Fruit fly (Drosophila melanogaster) whole organism, embryonic: ENCODE data around the gene CG34307.
A peak's percentile ranks its signal among the peaks of the same experiment; 100 is the strongest.

Experiments
- Adf1 ChIP-seq: fragments of 200-800 bp; sonication (Bioruptor generic); IDR thresholded peaks from 2 replicates; pipeline ENCODE4 v1.3.6; 2022; ENCODE audit warnings: missing biosample characterization, missing genetic modification characterization
- CG1024 ChIP-seq: fragments of 200-800 bp; sonication (Bioruptor generic); IDR thresholded peaks from 2 replicates; pipeline ENCODE4 v1.3.6; 2022; ENCODE audit warnings: missing biosample characterization, missing genetic modification characterization
- CG12071 ChIP-seq: fragments of 200-800 bp; sonication (Bioruptor generic); optimal IDR thresholded peaks from 3 replicates; lab custom pipeline; 2018; ENCODE audit warnings: missing biosample characterization, mild to moderate bottlenecking, missing genetic modification characterization
- CG14441 ChIP-seq: fragments of 200-800 bp; sonication (Bioruptor generic); IDR thresholded peaks from 2 replicates; pipeline ENCODE4 v1.3.6; 2022; ENCODE audit warnings: missing biosample characterization, missing genetic modification characterization
- CG15479 ChIP-seq: fragments of 200-800 bp; sonication (Bioruptor generic); optimal IDR thresholded peaks from 3 replicates; lab custom pipeline; 2019; ENCODE audit warnings: missing biosample characterization, mild to moderate bottlenecking, missing genetic modification characterization, moderate library complexity
- CG17328 ChIP-seq: fragments of 200-800 bp; sonication (Bioruptor generic); IDR thresholded peaks from 2 replicates; pipeline ENCODE4 v1.3.6; 2022; ENCODE audit warnings: missing biosample characterization, missing genetic modification characterization
- CG18764 ChIP-seq: fragments of 200-800 bp; sonication (Bioruptor generic); optimal IDR thresholded peaks from 3 replicates; lab custom pipeline; 2016; ENCODE audit warnings: missing biosample characterization, missing genetic modification characterization
- CG2678 ChIP-seq: fragments of 200-800 bp; sonication (Bioruptor generic); optimal IDR thresholded peaks from 3 replicates; lab custom pipeline; 2019; ENCODE audit warnings: missing biosample characterization, mild to moderate bottlenecking, missing genetic modification characterization, moderate library complexity
- CG32532 ChIP-seq: fragments of 200-800 bp; sonication (Bioruptor generic); IDR thresholded peaks from 2 replicates; pipeline ENCODE4 v1.3.6; 2022; ENCODE audit warnings: missing biosample characterization, missing genetic modification characterization
- CG3407 ChIP-seq: fragments of 200-800 bp; sonication (Bioruptor generic); optimal IDR thresholded peaks from 2 replicates; lab custom pipeline; 2018; ENCODE audit warnings: missing biosample characterization, mild to moderate bottlenecking, missing genetic modification characterization
- CG3995 ChIP-seq: fragments of 200-800 bp; sonication (Bioruptor generic); optimal IDR thresholded peaks from 3 replicates; lab custom pipeline; 2016; ENCODE audit warnings: missing biosample characterization, missing genetic modification characterization
- CG4282 ChIP-seq: fragments of 200-800 bp; sonication (Bioruptor generic); optimal IDR thresholded peaks from 2 replicates; lab custom pipeline; 2016; ENCODE audit warnings: missing biosample characterization, missing genetic modification characterization
- CG5180 ChIP-seq: fragments of 200-800 bp; sonication (Bioruptor generic); optimal IDR thresholded peaks from 3 replicates; lab custom pipeline; 2017; ENCODE audit warnings: missing biosample characterization, missing genetic modification characterization, mild to moderate bottlenecking, moderate library complexity, missing genetic modification reagents
- CG8281 ChIP-seq: fragments of 200-800 bp; sonication (Bioruptor generic); optimal IDR thresholded peaks from 2 replicates; lab custom pipeline; 2018; ENCODE audit warnings: missing biosample characterization, mild to moderate bottlenecking, missing genetic modification characterization, moderate library complexity
- CG8478 ChIP-seq: fragments of >200 bp; optimal IDR thresholded peaks from 2 replicates; lab custom pipeline; 2018
- CG9932 ChIP-seq: fragments of 200-800 bp; sonication (Bioruptor generic); IDR thresholded peaks from 2 replicates; pipeline ENCODE4 v1.3.6; 2022; ENCODE audit warnings: missing biosample characterization, missing genetic modification characterization
- Dbx ChIP-seq: fragments of 200-800 bp; sonication (Bioruptor generic); IDR thresholded peaks from 3 replicates; pipeline ENCODE4 v1.3.6; 2022; ENCODE audit warnings: missing biosample characterization, missing genetic modification characterization
- Dip2 ChIP-seq: fragments of 200-800 bp; sonication (Bioruptor generic); IDR thresholded peaks from 2 replicates; pipeline ENCODE4 v1.3.6; 2022; ENCODE audit warnings: missing biosample characterization, missing genetic modification characterization
- Drgx ChIP-seq: fragments of 200-800 bp; sonication (Bioruptor generic); IDR thresholded peaks from 2 replicates; pipeline ENCODE4 v1.3.6; 2022; ENCODE audit warnings: missing biosample characterization, missing genetic modification characterization
- E2f1 ChIP-seq: fragments of 200-800 bp; sonication (Bioruptor generic); IDR thresholded peaks from 2 replicates; pipeline ENCODE4 v1.3.6; 2022; ENCODE audit warnings: missing biosample characterization, missing genetic modification characterization
- HLH54F ChIP-seq: fragments of 200-800 bp; sonication (Bioruptor generic); optimal IDR thresholded peaks from 3 replicates; lab custom pipeline; 2016; ENCODE audit warnings: missing biosample characterization, missing genetic modification characterization
- Oaz ChIP-seq: fragments of 200-800 bp; sonication (Bioruptor generic); IDR thresholded peaks from 2 replicates; pipeline ENCODE4 v1.3.6; 2022; ENCODE audit warnings: missing biosample characterization, missing genetic modification characterization
- PHDP ChIP-seq: fragments of 200-800 bp; sonication (Bioruptor generic); optimal IDR thresholded peaks from 3 replicates; lab custom pipeline; 2018; ENCODE audit warnings: missing biosample characterization, mild to moderate bottlenecking, missing genetic modification characterization, moderate library complexity
- Pdp1 ChIP-seq, 2 experiments: fragments of 200-800 bp; sonication (Bioruptor generic); optimal IDR thresholded peaks; 3 replicates each; lab custom pipeline; 2016; ENCODE audit warnings: missing biosample characterization in 2 of 2, missing genetic modification characterization in 2 of 2, mild to moderate bottlenecking in 1 of 2, moderate library complexity in 1 of 2
- Rfx ChIP-seq: fragments of 200-800 bp; sonication (Bioruptor generic); IDR thresholded peaks from 2 replicates; pipeline ENCODE4 v1.3.6; 2022; ENCODE audit warnings: missing biosample characterization, missing genetic modification characterization
- Sry-δ ChIP-seq: fragments of 200-800 bp; sonication (Bioruptor generic); optimal IDR thresholded peaks from 2 replicates; lab custom pipeline; 2016; ENCODE audit warnings: missing biosample characterization, missing genetic modification characterization
- bbx ChIP-seq: fragments of 200-800 bp; sonication (Bioruptor generic); IDR thresholded peaks from 2 replicates; pipeline ENCODE4 v1.3.6; 2022; ENCODE audit warnings: missing biosample characterization, missing genetic modification characterization; ENCODE audit not compliant: partially characterized antibody
- bsh ChIP-seq, 2 experiments: fragments of 200-800 bp; sonication (Bioruptor generic); optimal IDR thresholded peaks; 2 replicates each; lab custom pipeline; 2017 to 2018; ENCODE audit warnings: mild to moderate bottlenecking in 2 of 2, missing biosample characterization in 2 of 2, missing genetic modification characterization in 2 of 2, moderate library complexity in 1 of 2
- cg ChIP-seq: fragments of 200-800 bp; sonication (Bioruptor generic); optimal IDR thresholded peaks from 3 replicates; lab custom pipeline; 2019; ENCODE audit warnings: missing biosample characterization, mild to moderate bottlenecking, missing genetic modification characterization, moderate library complexity
- crol ChIP-seq: fragments of 200-800 bp; sonication (Bioruptor generic); IDR thresholded peaks from 2 replicates; pipeline ENCODE4 v1.3.6; 2022; ENCODE audit warnings: missing biosample characterization, missing genetic modification characterization
- dysf ChIP-seq: fragments of 200-800 bp; sonication (Bioruptor generic); IDR thresholded peaks from 3 replicates; pipeline ENCODE4 v1.3.6; 2022; ENCODE audit warnings: missing biosample characterization, missing genetic modification characterization
- gsb-n ChIP-seq: fragments of 200-800 bp; sonication (Bioruptor generic); optimal IDR thresholded peaks from 3 replicates; lab custom pipeline; 2018; ENCODE audit warnings: missing biosample characterization, mild to moderate bottlenecking, missing genetic modification characterization
- lbe ChIP-seq: fragments of 200-800 bp; sonication (Bioruptor generic); optimal IDR thresholded peaks from 2 replicates; lab custom pipeline; 2016; ENCODE audit warnings: missing biosample characterization, mild to moderate bottlenecking, missing genetic modification characterization
- nom ChIP-seq: fragments of 200-800 bp; sonication (Bioruptor generic); optimal IDR thresholded peaks from 2 replicates; lab custom pipeline; 2017; ENCODE audit warnings: missing biosample characterization, missing genetic modification characterization, mild to moderate bottlenecking, moderate library complexity, missing genetic modification reagents
- odd ChIP-seq: fragments of 200-800 bp; sonication (Bioruptor generic); optimal IDR thresholded peaks from 2 replicates; lab custom pipeline; 2017; ENCODE audit warnings: missing biosample characterization, mild to moderate bottlenecking, missing genetic modification characterization
- pfk ChIP-seq: fragments of 200-800 bp; sonication (Bioruptor generic); optimal IDR thresholded peaks from 2 replicates; lab custom pipeline; 2018; ENCODE audit warnings: missing biosample characterization, mild to moderate bottlenecking, missing genetic modification characterization, moderate library complexity
- ranshi ChIP-seq: fragments of 200-800 bp; sonication (Bioruptor generic); IDR thresholded peaks from 2 replicates; pipeline ENCODE4 v1.3.6; 2022; ENCODE audit warnings: missing biosample characterization, missing genetic modification characterization
- sr ChIP-seq: fragments of 200-800 bp; sonication (Bioruptor generic); IDR thresholded peaks from 3 replicates; pipeline ENCODE4 v1.3.6; 2022; ENCODE audit warnings: missing biosample characterization, missing genetic modification characterization
- stwl ChIP-seq: fragments of 200-800 bp; sonication (Bioruptor generic); optimal IDR thresholded peaks from 3 replicates; lab custom pipeline; 2018; ENCODE audit warnings: missing biosample characterization, mild to moderate bottlenecking, missing genetic modification characterization, moderate library complexity
- vvl ChIP-seq: fragments of 200-800 bp; sonication (Bioruptor generic); IDR thresholded peaks from 2 replicates; pipeline ENCODE4 v1.3.6; 2022; ENCODE audit warnings: missing biosample characterization, missing genetic modification characterization

Gene CG34307

DNA sequence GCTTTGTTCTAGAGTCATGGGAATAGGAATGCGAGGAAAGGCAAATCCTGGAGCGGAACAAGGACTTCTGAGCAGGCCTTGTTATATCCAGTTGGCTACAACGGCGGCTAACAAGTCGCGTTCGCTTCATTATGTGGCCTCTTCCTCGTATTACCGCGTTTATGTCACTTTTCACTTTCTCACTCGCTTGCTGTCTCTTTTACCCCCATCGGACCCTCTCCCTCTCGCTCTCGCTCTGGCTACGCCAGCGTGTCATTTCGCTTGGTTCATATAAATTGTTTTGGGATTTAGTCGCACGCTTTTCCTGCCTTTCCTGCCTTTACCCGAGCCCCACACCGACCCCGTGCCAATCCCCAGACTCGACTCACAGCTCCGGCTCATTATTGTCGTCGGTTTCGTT lies 41.1 kb upstream of the CG34307 start (continued):
- 0 out of 2 replicates have a peak, but pooled peaks have one; percentile 24 for TF ChIP-seq Rfx (GFP tag; lab: Robert Waterston, UW)

DNA sequence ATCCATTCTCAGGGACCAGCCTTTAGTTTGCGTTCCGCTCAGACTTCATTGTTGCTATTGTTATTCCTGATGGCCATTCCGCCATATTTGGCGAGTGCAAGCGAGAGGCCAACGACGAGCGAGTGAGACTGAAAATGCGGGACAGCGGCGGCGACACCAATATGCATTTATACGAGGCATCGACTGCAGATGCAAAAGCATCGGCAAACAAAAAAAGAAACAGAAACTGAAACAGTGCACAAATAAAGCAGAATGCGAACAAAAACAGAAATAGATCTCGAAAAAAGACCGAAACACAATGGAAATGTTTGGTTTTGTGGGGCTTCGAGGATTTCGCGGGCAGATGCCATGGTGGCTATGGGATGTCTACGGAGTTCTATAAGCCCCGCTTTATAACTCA lies 38.3 kb upstream of the CG34307 start:
- TF ChIP-seq E2f1 (GFP tag; lab: Robert Waterston, UW) (0 out of 2 replicates have a peak, but pooled peaks have one; percentile 15), CG14441 (GFP tag; lab: Robert Waterston, UW) (no peak), nom (GFP tag; lab: Kevin White, UChicago) (peak; percentile 83), bsh (GFP tag; optimal IDR thresholded peaks at IDR 0.05; lab: Kevin White, UChicago) (peak in 1 of 2 experiments; percentile 38), bbx (GFP tag; lab: Robert Waterston, UW) (no peak), Sry-δ (no peak), Drgx (GFP tag; lab: Robert Waterston, UW) (0 out of 2 replicates have a peak, but pooled peaks have one; percentile 26)
- TF ChIP-seq, all 482 proteins: peak for 4

DNA sequence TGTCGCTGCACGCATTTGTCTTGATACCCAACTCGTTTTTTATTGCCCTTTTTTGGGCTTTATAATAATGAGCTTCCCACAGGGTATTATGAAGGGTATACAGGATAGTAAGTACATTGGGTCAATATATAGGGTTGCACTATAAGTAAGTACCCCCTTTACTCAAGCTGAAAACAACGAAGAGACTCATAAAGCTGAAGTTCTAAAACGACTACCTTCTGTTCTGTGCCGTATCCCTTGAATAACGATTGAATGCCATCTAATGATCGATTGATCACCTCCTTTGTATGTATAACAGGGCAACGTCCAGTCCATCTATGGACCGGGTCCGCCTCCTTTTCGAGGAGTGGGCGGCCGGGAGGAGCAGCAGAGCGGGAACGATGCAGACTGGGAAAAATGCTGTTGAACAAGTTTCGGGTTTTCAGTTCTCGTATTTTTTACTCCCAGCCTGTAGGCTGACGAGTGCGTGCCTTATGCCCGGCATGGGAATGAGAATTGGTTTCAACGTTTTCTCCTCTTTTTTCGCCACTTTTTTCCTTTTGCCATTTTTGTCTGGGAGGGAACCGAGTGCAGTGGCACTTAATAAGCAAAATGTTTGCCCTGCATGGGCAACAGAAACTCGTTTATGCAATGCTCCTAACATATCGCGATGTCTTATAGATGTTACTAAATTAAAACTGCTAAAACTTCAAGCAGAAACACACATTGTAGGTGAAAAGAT lies 37.7 kb upstream of the CG34307 start:
- TF ChIP-seq Drgx (GFP tag; lab: Robert Waterston, UW) (no peak), bsh (GFP tag; optimal IDR thresholded peaks at IDR 0.05; lab: Kevin White, UChicago) (peak in 1 of 2 experiments; percentile 41), CG32532 (GFP tag; lab: Robert Waterston, UW) (no peak), nom (GFP tag; lab: Kevin White, UChicago) (peak; percentile 63)
- TF ChIP-seq, all 482 proteins: peak for 2

DNA sequence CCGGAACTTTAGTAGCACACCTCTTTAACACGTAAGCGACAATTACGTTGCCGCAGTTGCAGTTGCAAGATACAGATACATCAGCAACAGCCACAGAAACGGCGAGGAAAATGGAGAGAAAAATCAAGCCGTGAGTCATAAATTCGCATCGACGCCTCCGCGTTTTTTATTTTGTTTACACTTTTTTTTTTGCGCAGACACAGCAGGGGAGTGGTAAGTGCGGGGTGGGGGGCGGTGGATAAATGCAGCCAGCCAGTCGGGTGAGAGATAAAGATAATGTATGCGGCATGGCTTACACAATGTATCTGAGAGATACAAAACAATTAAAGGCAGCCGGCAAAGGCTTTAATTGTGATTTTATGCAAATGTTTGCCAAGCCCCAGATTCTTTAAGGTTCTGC lies 32.2 kb upstream of the CG34307 start:
- TF ChIP-seq Pdp1 (GFP tag; optimal IDR thresholded peaks at IDR 0.05; lab: Kevin White, UChicago) (no peak), CG12071 (GFP tag; lab: Kevin White, UChicago) (no peak), bsh (GFP tag; optimal IDR thresholded peaks at IDR 0.05; lab: Kevin White, UChicago) (peak in 1 of 2 experiments; percentile 39), CG5180 (GFP tag; lab: Kevin White, UChicago) (peak; percentile 10), nom (GFP tag; lab: Kevin White, UChicago) (peak; percentile 88), Drgx (GFP tag; lab: Robert Waterston, UW) (peak; percentile 32; the same call in 1 of the 2 replicates)
- TF ChIP-seq, all 482 proteins: peak for 4

DNA sequence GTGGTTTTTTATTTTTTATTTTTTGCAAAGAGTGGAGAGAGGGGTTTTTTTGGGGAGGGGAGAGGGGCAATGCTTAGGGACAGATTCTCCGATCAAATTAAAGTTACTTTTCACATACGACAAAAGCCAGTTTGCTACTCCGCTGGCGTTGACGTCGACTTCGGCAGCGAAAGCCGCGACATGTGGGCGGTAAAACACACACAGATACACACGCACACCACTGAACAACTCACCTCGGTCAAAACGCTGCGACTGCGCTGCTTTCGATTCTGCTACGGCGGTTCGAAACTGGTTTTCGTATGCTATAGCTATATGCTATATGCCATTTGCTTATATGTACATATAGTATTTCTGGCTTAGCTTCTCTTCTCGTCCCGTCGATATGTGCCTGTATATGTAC lies 28.8 kb upstream of the CG34307 start:
- TF ChIP-seq PHDP (tag; lab: Kevin White, UChicago) (no peak), Oaz (GFP tag; lab: Robert Waterston, UW) (no peak), CG8478 (lab: Kevin White, UChicago) (no peak), CG2678 (no peak), CG1024 (GFP tag; lab: Robert Waterston, UW) (no peak), CG3995 (GFP tag; lab: Kevin White, UChicago) (no peak), Adf1 (peak; percentile 95), pfk (GFP tag; lab: Kevin White, UChicago) (no peak), odd (no peak), CG3407 (no peak), cg (GFP tag; lab: Kevin White, UChicago) (peak; percentile 58), stwl (tag; lab: Kevin White, UChicago) (no peak), sr (GFP tag; lab: Robert Waterston, UW) (peak; percentile 77), HLH54F (GFP tag; lab: Kevin White, UChicago) (no peak), ranshi (no peak), CG14441 (GFP tag; lab: Robert Waterston, UW) (no peak), CG18764 (GFP tag; lab: Kevin White, UChicago) (no peak), dysf (GFP tag; lab: Robert Waterston, UW) (no peak), crol (GFP tag; lab: Robert Waterston, UW) (peak; percentile 20; the same call in 1 of the 2 replicates), lbe (GFP tag; lab: Kevin White, UChicago) (peak; percentile 28), CG4282 (GFP tag; lab: Kevin White, UChicago) (no peak), CG17328 (no peak), CG8281 (no peak), Dbx (no peak), gsb-n (tag; lab: Kevin White, UChicago) (no peak), CG5180 (GFP tag; lab: Kevin White, UChicago) (peak; percentile 72), Dip2 (no peak), CG9932 (GFP tag; lab: Robert Waterston, UW) (no peak), CG15479 (no peak), vvl (peak; percentile 17; the same call in 1 of the 2 replicates)
